Worm (Caenorhabditis elegans) whole organism, L1 larva: ENCODE data around the gene srw-87.

Experiments used
- C34B4.2 ChIP-seq: sonication (generic microtip); optimal IDR thresholded peaks from 2 replicates; lab custom pipeline; 2017; ENCODE audit warnings: mild to moderate bottlenecking, missing genetic modification characterization, missing compliant biosample characterization
- F16B12.6 ChIP-seq: fragments of 150-350 bp; optimal IDR thresholded peaks from 2 replicates; lab custom pipeline; 2014; ENCODE audit warnings: missing biosample characterization, missing genetic modification characterization
- alr-1 ChIP-seq: fragments of 200-800 bp; sonication (Bioruptor generic); optimal IDR thresholded peaks from 2 replicates; lab custom pipeline; 2018; ENCODE audit warnings: borderline replicate concordance, mild to moderate bottlenecking, missing genetic modification characterization, missing compliant biosample characterization
- aly-2 ChIP-seq: fragments of 150-350 bp; optimal IDR thresholded peaks from 2 replicates; lab custom pipeline; 2014; ENCODE audit warnings: missing biosample characterization, missing genetic modification characterization
- ceh-63 ChIP-seq: fragments of 200-800 bp; sonication (Bioruptor generic); optimal IDR thresholded peaks from 2 replicates; lab custom pipeline; 2018; ENCODE audit warnings: mild to moderate bottlenecking, missing genetic modification characterization, missing compliant biosample characterization
- ceh-82 ChIP-seq, 3 experiments: fragments of 150-350 bp in 1 of 3; sonication (generic microtip) in 2 of 3; optimal IDR thresholded peaks; 2 replicates each; lab custom pipeline; 2014 to 2017; ENCODE audit warnings: missing biosample characterization in 3 of 3, missing genetic modification characterization in 3 of 3
- dpl-1 ChIP-seq, 3 experiments: fragments of 150-350 bp in 2 of 3; sonication (generic microtip) in 1 of 3; optimal IDR thresholded peaks; 2 replicates each; lab custom pipeline; 2014 to 2017; ENCODE audit warnings: missing biosample characterization in 3 of 3, missing genetic modification characterization in 3 of 3, missing genetic modification reagents in 3 of 3
- ets-5 ChIP-seq: fragments of 200-800 bp; sonication (Bioruptor generic); IDR thresholded peaks from 2 replicates; pipeline ENCODE4 v1.3.6; 2022; ENCODE audit warnings: missing genetic modification characterization, missing compliant biosample characterization
- fkh-8 ChIP-seq: sonication (generic microtip); optimal IDR thresholded peaks from 2 replicates; lab custom pipeline; 2016; ENCODE audit warnings: mild to moderate bottlenecking, missing genetic modification characterization, missing compliant biosample characterization
- grh-1 ChIP-seq: fragments of 200-800 bp; sonication (Bioruptor generic); IDR thresholded peaks from 2 replicates; pipeline ENCODE4 v1.3.6; 2022; ENCODE audit warnings: missing genetic modification reagents, missing genetic modification characterization, missing compliant biosample characterization
- hlh-4 ChIP-seq: sonication (generic microtip); optimal IDR thresholded peaks from 2 replicates; lab custom pipeline; 2016; ENCODE audit warnings: mild to moderate bottlenecking, missing genetic modification characterization, missing compliant biosample characterization
- isw-1 ChIP-seq: fragments of 200-800 bp; sonication (Bioruptor generic); IDR thresholded peaks from 2 replicates; pipeline ENCODE4 v1.3.6; 2022; ENCODE audit warnings: missing genetic modification characterization, missing compliant biosample characterization
- jun-1 ChIP-seq: fragments of 150-350 bp; optimal IDR thresholded peaks from 2 replicates; lab custom pipeline; 2014; ENCODE audit warnings: missing biosample characterization, missing genetic modification reagents, missing genetic modification characterization
- lin-15B ChIP-seq: fragments of 150-350 bp; sonication (generic microtip); optimal IDR thresholded peaks from 3 replicates; lab custom pipeline; 2014; ENCODE audit warnings: missing biosample characterization, missing genetic modification characterization
- lin-35 ChIP-seq, 2 experiments: fragments of 150-350 bp; optimal IDR thresholded peaks; 2 replicates each; lab custom pipeline; 2014; ENCODE audit warnings: missing biosample characterization in 2 of 2, missing genetic modification characterization in 2 of 2, missing genetic modification reagents in 2 of 2
- lin-39 ChIP-seq: fragments of 150-350 bp; optimal IDR thresholded peaks from 2 replicates; lab custom pipeline; 2014; ENCODE audit warnings: missing biosample characterization, missing genetic modification reagents, missing genetic modification characterization
- lir-3 ChIP-seq: sonication (generic microtip); optimal IDR thresholded peaks from 2 replicates; lab custom pipeline; 2016; ENCODE audit warnings: mild to moderate bottlenecking, missing genetic modification characterization, moderate library complexity, missing compliant biosample characterization; ENCODE audit not compliant: poor library complexity
- lsy-2 ChIP-seq, 2 experiments: fragments of 150-350 bp; optimal IDR thresholded peaks; 2 replicates each; lab custom pipeline; 2014; ENCODE audit warnings: missing biosample characterization in 2 of 2, missing genetic modification characterization in 2 of 2
- mef-2 ChIP-seq: fragments of 150-350 bp; optimal IDR thresholded peaks from 2 replicates; lab custom pipeline; 2014; ENCODE audit warnings: missing biosample characterization, missing genetic modification characterization
- mep-1 ChIP-seq: fragments of 150-350 bp; optimal IDR thresholded peaks from 2 replicates; lab custom pipeline; 2014; ENCODE audit warnings: missing biosample characterization, missing genetic modification characterization
- nhr-20 ChIP-seq: sonication (generic microtip); optimal IDR thresholded peaks from 2 replicates; lab custom pipeline; 2016; ENCODE audit warnings: mild to moderate bottlenecking, missing genetic modification characterization, missing compliant biosample characterization
- nhr-28 ChIP-seq: fragments of 150-350 bp; optimal IDR thresholded peaks from 2 replicates; lab custom pipeline; 2014; ENCODE audit warnings: missing biosample characterization, missing genetic modification characterization
- nhr-47 ChIP-seq: sonication (generic microtip); optimal IDR thresholded peaks from 2 replicates; lab custom pipeline; 2016; ENCODE audit warnings: mild to moderate bottlenecking, missing genetic modification characterization, moderate library complexity, missing compliant biosample characterization
- nhr-77 ChIP-seq: fragments of 150-350 bp; optimal IDR thresholded peaks from 2 replicates; lab custom pipeline; 2014; ENCODE audit warnings: missing biosample characterization, missing genetic modification characterization
- nhr-84 ChIP-seq: sonication (generic microtip); optimal IDR thresholded peaks from 2 replicates; lab custom pipeline; 2017; ENCODE audit warnings: missing biosample characterization, missing genetic modification characterization
- nhr-85 ChIP-seq: sonication (generic microtip); peaks from one replicate; lab custom pipeline; 2016; ENCODE audit warnings: missing genetic modification characterization, inconsistent platforms, missing compliant biosample characterization
- pqm-1 ChIP-seq: sonication (generic microtip); optimal IDR thresholded peaks from 3 replicates; lab custom pipeline; 2017; ENCODE audit warnings: missing biosample characterization, missing genetic modification characterization
- rnt-1 ChIP-seq: sonication (generic microtip); optimal IDR thresholded peaks from 2 replicates; lab custom pipeline; 2016; ENCODE audit warnings: mild to moderate bottlenecking, missing genetic modification characterization, moderate library complexity, missing compliant biosample characterization
- skn-1 ChIP-seq: fragments of 150-350 bp; optimal IDR thresholded peaks from 2 replicates; lab custom pipeline; 2014; ENCODE audit warnings: missing biosample characterization, missing genetic modification characterization
- snu-23 ChIP-seq: sonication (generic microtip); optimal IDR thresholded peaks from 2 replicates; lab custom pipeline; 2016; ENCODE audit warnings: missing genetic modification characterization, missing compliant biosample characterization
- sox-4 ChIP-seq: sonication (generic microtip); optimal IDR thresholded peaks from 2 replicates; lab custom pipeline; 2016; ENCODE audit warnings: missing genetic modification characterization, missing compliant biosample characterization
- sup-37 ChIP-seq: fragments of 200-800 bp; sonication (Bioruptor generic); optimal IDR thresholded peaks from 2 replicates; lab custom pipeline; 2018; ENCODE audit warnings: mild to moderate bottlenecking, missing genetic modification characterization, missing compliant biosample characterization
- tbx-2 ChIP-seq: sonication (generic microtip); optimal IDR thresholded peaks from 2 replicates; lab custom pipeline; 2016; ENCODE audit warnings: missing genetic modification characterization, missing compliant biosample characterization
- tlp-1 ChIP-seq: fragments of 150-350 bp; optimal IDR thresholded peaks from 2 replicates; lab custom pipeline; 2014; ENCODE audit warnings: missing biosample characterization, missing genetic modification characterization
- unc-130 ChIP-seq: fragments of 150-350 bp; optimal IDR thresholded peaks from 2 replicates; lab custom pipeline; 2017; ENCODE audit warnings: missing biosample characterization, missing genetic modification characterization, inconsistent platforms
- unc-62 ChIP-seq: fragments of 150-350 bp; optimal IDR thresholded peaks from 2 replicates; lab custom pipeline; 2014; ENCODE audit warnings: missing biosample characterization, missing genetic modification reagents, missing genetic modification characterization
- vab-15 ChIP-seq: sonication (generic microtip); optimal IDR thresholded peaks from 2 replicates; lab custom pipeline; 2017; ENCODE audit warnings: missing genotype, mild to moderate bottlenecking, missing genetic modification characterization, missing compliant biosample characterization
- zag-1 ChIP-seq: fragments of 150-350 bp; optimal IDR thresholded peaks from 2 replicates; lab custom pipeline; 2014; ENCODE audit warnings: missing biosample characterization, missing genetic modification characterization
- zip-4 ChIP-seq: fragments of 200-800 bp; sonication (Bioruptor generic); optimal IDR thresholded peaks from 2 replicates; lab custom pipeline; 2018; ENCODE audit warnings: mild to moderate bottlenecking, missing genetic modification characterization, moderate library complexity, missing compliant biosample characterization
- ztf-11 ChIP-seq, 2 experiments: sonication (generic microtip); optimal IDR thresholded peaks; 2 replicates each; lab custom pipeline; 2016 to 2017; ENCODE audit warnings: missing genetic modification characterization in 2 of 2, missing biosample characterization in 1 of 2, missing compliant biosample characterization in 1 of 2
- ztf-4 ChIP-seq: fragments of 150-350 bp; optimal IDR thresholded peaks from 2 replicates; lab custom pipeline; 2014; ENCODE audit warnings: missing biosample characterization, missing genetic modification characterization

Gene srw-87

ce11 chrV:16370039-16370438, 33.6 kb downstream of the srw-87 start (continued):
- TF ChIP-seq C34B4.2 (tag; lab: Kevin White, UChicago) = no peak
- TF ChIP-seq pqm-1 (tag; lab: Kevin White, UChicago) = no peak
- peak; percentile 44 to 45 for TF ChIP-seq lsy-2 (tag; optimal IDR thresholded peaks at IDR 0.05; lab: Kevin White, UChicago)
- TF ChIP-seq skn-1 = peak; percentile 63
- peak; percentile 22 for TF ChIP-seq aly-2 (tag; lab: Kevin White, UChicago)
- TF ChIP-seq ztf-11 (tag; optimal IDR thresholded peaks at IDR 0.05; lab: Kevin White, UChicago) = peak in 1 of 2 experiments; percentile 50
- peak; percentile 17 for TF ChIP-seq fkh-8 (tag; lab: Kevin White, UChicago)
- peak; percentile 61 to 86 for TF ChIP-seq lin-35 (GFP tag; optimal IDR thresholded peaks at IDR 0.05; lab: Kevin White, UChicago)
- no peak for TF ChIP-seq sox-4 (tag; lab: Kevin White, UChicago)
- TF ChIP-seq nhr-20 (tag; lab: Kevin White, UChicago) = peak; percentile 74
- peak; percentile 74 for TF ChIP-seq tbx-2 (tag; lab: Kevin White, UChicago)
- TF ChIP-seq unc-130 (tag; lab: Kevin White, UChicago) = peak; percentile 53
- peak; percentile 83 for TF ChIP-seq nhr-47 (tag; lab: Kevin White, UChicago)
- TF ChIP-seq dpl-1 (GFP tag; optimal IDR thresholded peaks at IDR 0.05; lab: Kevin White, UChicago) = peak; percentile 18 to 55 (median 47)
- no peak for TF ChIP-seq lin-15B
- TF ChIP-seq jun-1 (tag; lab: Kevin White, UChicago) = peak; percentile 10
- TF ChIP-seq nhr-85 = peak; percentile 49
- TF ChIP-seq rnt-1 (tag; lab: Kevin White, UChicago) = peak; percentile 88
- no peak for TF ChIP-seq lir-3 (tag; lab: Kevin White, UChicago)
- TF ChIP-seq nhr-77 = peak; percentile 37
- TF ChIP-seq mep-1 (tag; lab: Kevin White, UChicago) = peak; percentile 73
- no peak for TF ChIP-seq nhr-84
- 0 out of 2 replicates have a peak, but pooled peaks have one; percentile 40 for TF ChIP-seq grh-1 (GFP tag; lab: Robert Waterston, UW)
- TF ChIP-seq ztf-4 (tag; lab: Kevin White, UChicago) = no peak
- peak; percentile 12 for TF ChIP-seq lin-39 (tag; lab: Kevin White, UChicago)
- TF ChIP-seq zip-4 (GFP tag; lab: Kevin White, UChicago) = peak; percentile 61

ce11 chrV:16374676-16375075, 38.2 kb downstream of the srw-87 start, which contains the start of gene srv-34:
TSS of gene srv-34 (minus strand) at chrV:16374776.
- TF ChIP-seq hlh-4 = no peak

ce11 chrV:16376430-16376948, 40.1 kb downstream of the srw-87 start:
- TF ChIP-seq F16B12.6 (tag; lab: Kevin White, UChicago) (no peak), unc-62 (GFP tag; lab: Kevin White, UChicago) (no peak), ceh-63 (GFP tag; lab: Kevin White, UChicago) (no peak), zag-1 (tag; lab: Kevin White, UChicago) (no peak), ceh-82 (tag; optimal IDR thresholded peaks at IDR 0.05; lab: Kevin White, UChicago) (no peak), nhr-28 (no peak), isw-1 (GFP tag; lab: Robert Waterston, UW) (no peak), alr-1 (tag; lab: Kevin White, UChicago) (no peak), mef-2 (no peak), dpl-1 (GFP tag; optimal IDR thresholded peaks at IDR 0.05; lab: Kevin White, UChicago) (no peak), vab-15 (no peak), sup-37 (GFP tag; lab: Kevin White, UChicago) (no peak), tlp-1 (no peak), skn-1 (no peak), ets-5 (no peak), fkh-8 (tag; lab: Kevin White, UChicago) (no peak), rnt-1 (tag; lab: Kevin White, UChicago) (no peak), snu-23 (GFP tag; lab: Kevin White, UChicago) (no peak)
